Fruit fly (Drosophila melanogaster): Measurements from ENCODE around the gene kirre.

The kirre gene

DNA sequence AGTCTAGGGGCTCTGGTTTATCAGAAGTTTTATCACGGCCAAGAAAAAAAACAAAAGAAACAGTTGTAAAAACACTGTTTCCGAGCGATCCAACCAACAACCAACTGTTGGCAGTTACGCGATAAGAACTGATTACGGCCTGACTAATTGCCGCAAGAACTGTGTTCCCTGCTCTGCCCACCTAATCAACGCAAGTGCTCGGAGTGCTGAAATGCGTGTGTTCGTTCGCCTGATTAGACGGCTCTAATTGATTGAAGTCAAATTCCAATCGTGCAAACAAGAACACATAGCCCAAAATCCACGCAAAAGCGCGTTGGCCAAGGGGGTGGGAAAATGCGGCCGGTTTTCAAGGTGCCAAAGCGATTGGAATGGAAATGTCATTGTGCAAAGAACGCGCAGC, 47.7 kb downstream of the kirre start:
- TF ChIP-seq insv (optimal IDR thresholded peaks at IDR 0.05) (no peak), Myc (optimal IDR thresholded peaks at IDR 0.05) (no peak), ttk (optimal IDR thresholded peaks at IDR 0.05) (no peak)

- TF ChIP-seq Myc (optimal IDR thresholded peaks at IDR 0.05) (no peak), psq (optimal IDR thresholded peaks at IDR 0.05) (no peak), ttk (optimal IDR thresholded peaks at IDR 0.05) (no peak), h (optimal IDR thresholded peaks at IDR 0.05) (no peak), Sin3A (optimal IDR thresholded peaks at IDR 0.05) (no peak), insv (optimal IDR thresholded peaks at IDR 0.05) (no peak)
These were observed 48.3 kb downstream of the kirre start for dm6 chrX:2788278-2789023.

DNA sequence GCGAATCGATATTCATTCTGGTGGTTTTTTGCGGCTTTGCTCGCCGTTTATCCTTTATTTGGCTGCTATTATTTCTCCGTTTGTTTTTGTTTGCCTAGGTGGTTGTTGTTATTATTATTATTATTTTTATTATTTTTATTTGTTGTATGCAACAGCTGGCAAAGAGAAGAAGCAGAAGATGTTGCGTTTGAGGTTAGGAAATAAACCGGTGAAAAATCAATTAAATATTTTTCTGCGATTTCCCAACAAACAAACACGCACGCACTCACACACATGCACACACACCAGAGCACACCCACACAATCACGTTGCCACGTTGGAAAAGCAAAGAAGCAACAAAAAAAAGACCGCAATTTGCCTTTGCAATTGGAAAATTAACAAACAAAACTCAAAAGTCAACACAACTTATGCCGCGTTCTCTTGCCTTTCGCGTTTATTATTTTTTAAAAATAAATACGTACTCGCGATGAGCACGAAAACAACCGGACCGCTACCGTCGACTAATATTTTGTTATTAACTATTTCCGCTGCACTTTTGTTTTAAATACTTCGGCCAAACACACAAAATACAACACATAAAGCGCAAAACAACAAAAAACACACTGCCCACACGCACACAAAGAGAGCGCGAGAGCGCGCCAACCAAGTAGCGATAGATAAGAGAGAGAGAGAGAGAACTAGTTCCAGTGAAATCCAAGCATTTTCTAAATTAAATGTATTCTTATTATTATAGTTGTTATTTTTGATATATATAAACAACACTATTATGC, 49.3 kb downstream of the kirre start:
- TF ChIP-seq psq (optimal IDR thresholded peaks at IDR 0.05) (no peak), h (optimal IDR thresholded peaks at IDR 0.05) (no peak), ttk (optimal IDR thresholded peaks at IDR 0.05) (no peak), Sin3A (optimal IDR thresholded peaks at IDR 0.05) (no peak), insv (optimal IDR thresholded peaks at IDR 0.05) (no peak), Myc (optimal IDR thresholded peaks at IDR 0.05) (no peak)

DNA sequence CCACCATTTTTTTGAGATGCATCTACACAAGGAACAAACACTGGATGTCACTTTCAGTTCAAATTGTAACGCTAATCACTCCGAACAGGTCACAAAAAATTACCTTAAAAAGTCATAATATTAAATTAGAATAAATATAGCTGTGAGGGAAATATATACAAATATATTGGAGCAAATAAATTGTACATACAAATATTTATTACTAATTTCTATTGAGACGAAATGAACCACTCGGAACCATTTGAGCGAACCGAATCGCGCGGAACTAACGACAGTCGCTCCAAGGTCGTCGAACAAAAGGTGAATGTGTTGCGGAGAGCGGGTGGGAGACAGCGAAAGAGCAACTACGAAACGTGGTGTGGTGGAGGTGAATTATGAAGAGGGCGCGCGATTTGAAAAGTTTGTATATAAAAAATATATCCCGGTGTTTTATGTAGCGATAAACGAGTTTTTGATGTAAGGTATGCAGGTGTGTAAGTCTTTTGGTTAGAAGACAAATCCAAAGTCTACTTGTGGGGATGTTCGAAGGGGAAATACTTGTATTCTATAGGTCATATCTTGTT, 50.0 kb downstream of the kirre start, which contains the start of gene CG32795:
Gene CG32795 (minus strand): TSS at position 513 of the 563 bp plus-strand sequence.
- TF ChIP-seq insv (optimal IDR thresholded peaks at IDR 0.05), result no peak
- TF ChIP-seq Sin3A (optimal IDR thresholded peaks at IDR 0.05), result no peak
- TF ChIP-seq ttk (optimal IDR thresholded peaks at IDR 0.05), result no peak
- no peak for TF ChIP-seq h (optimal IDR thresholded peaks at IDR 0.05)
- no peak for TF ChIP-seq Myc (optimal IDR thresholded peaks at IDR 0.05)
- no peak for TF ChIP-seq psq (optimal IDR thresholded peaks at IDR 0.05)

- TF ChIP-seq h (optimal IDR thresholded peaks at IDR 0.05) (no peak), ttk (optimal IDR thresholded peaks at IDR 0.05) (no peak), Myc (optimal IDR thresholded peaks at IDR 0.05) (no peak), psq (optimal IDR thresholded peaks at IDR 0.05) (no peak), insv (optimal IDR thresholded peaks at IDR 0.05) (no peak), Sin3A (optimal IDR thresholded peaks at IDR 0.05) (no peak)
These were observed 51.7 kb downstream of the kirre start for dm6 chrX:2791898-2792297.

DNA sequence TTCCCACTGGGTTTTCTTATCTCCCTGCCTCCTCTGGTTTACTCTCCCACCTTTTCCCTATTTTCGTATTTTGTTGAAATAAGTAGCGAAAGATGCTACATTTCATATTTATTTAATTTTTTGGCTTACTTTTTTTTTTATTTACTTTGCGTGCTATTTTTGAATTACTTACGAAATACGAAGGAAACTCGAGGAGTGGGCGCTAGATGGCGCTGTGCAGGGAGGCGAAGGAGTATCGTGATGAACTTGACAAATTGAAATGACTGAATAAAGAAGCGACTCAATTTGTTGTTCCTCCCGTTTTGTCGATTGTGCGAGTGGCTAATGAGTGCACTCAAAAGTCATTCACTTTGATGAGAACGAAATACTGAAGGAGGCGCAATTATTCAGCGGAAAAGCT, 54.7 kb downstream of the kirre start:
- TF ChIP-seq psq (optimal IDR thresholded peaks at IDR 0.05) (no peak), Sin3A (optimal IDR thresholded peaks at IDR 0.05) (no peak), h (optimal IDR thresholded peaks at IDR 0.05) (no peak), Myc (optimal IDR thresholded peaks at IDR 0.05) (no peak), ttk (optimal IDR thresholded peaks at IDR 0.05) (no peak), insv (optimal IDR thresholded peaks at IDR 0.05) (no peak)

DNA sequence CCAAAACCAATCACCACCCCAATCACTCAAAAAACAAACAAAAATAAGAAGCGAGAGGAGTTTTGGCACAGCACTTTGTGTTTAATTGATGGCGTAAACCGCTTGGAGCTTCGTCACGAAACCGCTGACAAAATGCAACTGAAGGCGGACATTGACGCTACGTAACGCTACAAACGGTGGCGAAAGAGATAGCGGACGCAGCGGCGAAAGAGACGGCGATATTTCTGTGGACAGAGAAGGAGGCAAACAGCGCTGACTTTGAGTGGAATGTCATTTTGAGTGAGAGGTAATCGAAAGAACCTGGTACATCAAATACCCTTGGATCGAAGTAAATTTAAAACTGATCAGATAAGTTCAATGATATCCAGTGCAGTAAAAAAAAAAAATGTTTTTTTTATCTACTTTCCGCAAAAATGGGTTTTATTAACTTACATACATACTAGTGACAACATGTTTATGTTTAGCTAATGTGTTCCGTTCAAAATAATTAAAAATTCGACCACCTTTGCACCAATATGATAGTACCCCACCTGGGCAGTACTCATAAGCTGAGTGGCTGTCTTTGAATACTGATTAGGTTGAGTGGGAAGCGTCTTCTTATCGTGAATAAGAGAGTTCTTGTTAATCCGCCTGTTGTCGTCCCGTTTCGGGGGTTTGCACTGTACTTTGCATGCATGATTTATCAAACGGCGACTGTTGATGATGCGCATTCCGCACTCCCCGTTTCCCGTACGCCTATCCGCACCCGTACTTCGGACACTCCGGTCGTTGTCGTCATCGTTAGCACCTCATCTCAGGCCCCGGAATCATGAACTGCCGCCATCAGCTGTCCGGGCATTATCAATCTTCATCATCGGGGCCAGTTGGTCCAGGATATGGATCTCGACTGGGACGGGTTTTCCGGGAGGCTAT, 56.4 kb downstream of the kirre start, which contains the start of gene w:
Gene w (minus strand): TSS at position 122 of the 912 bp plus-strand sequence.
- TF ChIP-seq Sin3A (optimal IDR thresholded peaks at IDR 0.05), result no peak
- no peak for TF ChIP-seq psq (optimal IDR thresholded peaks at IDR 0.05)
- TF ChIP-seq Myc (optimal IDR thresholded peaks at IDR 0.05), result no peak
- no peak for TF ChIP-seq insv (optimal IDR thresholded peaks at IDR 0.05)
- no peak for TF ChIP-seq h (optimal IDR thresholded peaks at IDR 0.05)
- TF ChIP-seq ttk (optimal IDR thresholded peaks at IDR 0.05), result no peak

DNA sequence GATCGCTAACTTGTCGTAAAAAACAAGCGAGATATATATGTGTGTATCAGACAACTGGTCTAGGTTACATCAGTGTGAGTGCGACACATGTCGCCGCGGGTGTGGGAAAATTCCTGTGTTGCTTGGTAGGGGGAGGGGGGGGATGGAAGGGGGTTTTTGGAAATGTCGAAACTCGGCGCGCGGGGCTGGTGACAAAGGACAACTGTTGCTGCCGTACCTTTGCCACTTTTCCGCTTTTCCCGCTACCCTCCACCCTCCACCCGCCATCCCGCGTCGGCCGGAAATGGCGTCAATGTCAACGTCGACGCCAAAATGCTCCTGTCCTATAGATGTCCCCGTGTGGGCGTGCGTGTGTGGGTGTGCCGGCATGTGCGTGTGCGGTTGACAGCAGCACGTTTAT, 62.8 kb downstream of the kirre start:
- no peak for TF ChIP-seq ttk (optimal IDR thresholded peaks at IDR 0.05)

DNA sequence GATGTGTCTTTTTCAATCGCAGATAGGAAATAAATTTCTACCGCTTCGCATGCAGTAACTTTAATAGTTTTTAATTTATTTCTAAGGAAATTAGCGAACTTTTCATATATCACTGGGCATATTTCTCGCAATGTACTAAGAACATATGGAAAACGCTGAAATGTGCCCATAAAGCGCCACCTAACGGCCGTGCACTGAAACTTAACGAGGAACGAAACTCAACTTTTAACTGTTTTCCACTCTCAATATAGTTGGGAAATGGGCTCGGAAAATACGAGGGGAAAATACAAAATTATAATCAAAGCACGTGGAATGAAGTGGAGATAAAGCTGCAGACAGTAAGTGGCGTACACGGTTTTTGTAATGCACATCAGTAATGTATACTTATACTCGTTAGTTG, 63.6 kb downstream of the kirre start:
- TF ChIP-seq h (optimal IDR thresholded peaks at IDR 0.05) (no peak), Myc (optimal IDR thresholded peaks at IDR 0.05) (no peak), psq (optimal IDR thresholded peaks at IDR 0.05) (no peak)

DNA sequence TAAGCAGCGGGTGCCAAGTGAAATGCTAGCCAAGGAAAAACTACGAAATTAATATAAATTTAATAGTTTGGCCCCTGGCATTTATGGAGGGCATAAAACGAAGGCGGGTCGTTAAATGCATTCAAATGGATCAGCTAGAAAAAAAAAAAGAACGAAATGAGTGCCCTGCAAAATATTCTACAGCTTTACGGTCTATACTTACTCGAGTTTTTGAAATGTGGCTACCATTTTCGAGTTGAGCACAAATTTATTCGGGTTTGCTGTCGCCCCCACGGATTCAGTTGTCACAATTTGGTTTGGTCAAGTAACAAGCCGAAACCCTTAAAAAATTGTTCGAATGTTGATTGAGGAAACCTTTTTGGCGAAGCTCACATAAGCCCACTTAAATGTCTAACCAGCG, 69.4 kb downstream of the kirre start, which contains the start of gene CG12498:
Gene CG12498 (plus strand): TSS at position 301 of the 400 bp plus-strand sequence.
- TF ChIP-seq psq (optimal IDR thresholded peaks at IDR 0.05), result no peak
- no peak for TF ChIP-seq h (optimal IDR thresholded peaks at IDR 0.05)
- no peak for TF ChIP-seq ttk (optimal IDR thresholded peaks at IDR 0.05)
- no peak for TF ChIP-seq Myc (optimal IDR thresholded peaks at IDR 0.05)
- no peak for TF ChIP-seq Sin3A (optimal IDR thresholded peaks at IDR 0.05)
- no peak for TF ChIP-seq insv (optimal IDR thresholded peaks at IDR 0.05)

dm6 chrX:2811059-2811458, 70.9 kb downstream of the kirre start:
- no peak for TF ChIP-seq insv (optimal IDR thresholded peaks at IDR 0.05)
- no peak for TF ChIP-seq Myc (optimal IDR thresholded peaks at IDR 0.05)
- TF ChIP-seq ttk (optimal IDR thresholded peaks at IDR 0.05), result no peak
- no peak for TF ChIP-seq psq (optimal IDR thresholded peaks at IDR 0.05)
- no peak for TF ChIP-seq h (optimal IDR thresholded peaks at IDR 0.05)
- no peak for TF ChIP-seq Sin3A (optimal IDR thresholded peaks at IDR 0.05)
